Worm (Caenorhabditis elegans) whole organism, L4 larva: Measurements from ENCODE around the gene F54E4.3.

ENCODE experiments used
- ZK337.2 ChIP-seq: fragments of 200-800 bp; sonication (Bioruptor generic); IDR thresholded peaks from 2 replicates; pipeline ENCODE4 v1.3.6; 2022; ENCODE audit warnings: missing genetic modification reagents, missing genetic modification characterization, missing compliant biosample characterization
- ZK546.5 ChIP-seq, 2 experiments: sonication (generic microtip); optimal IDR thresholded peaks; 2 replicates each; lab custom pipeline; 2017; ENCODE audit warnings: missing biosample characterization in 2 of 2, missing genetic modification characterization in 2 of 2
- ces-1 ChIP-seq: fragments of 150-350 bp; sonication (generic microtip); optimal IDR thresholded peaks from 4 replicates; lab custom pipeline; 2014; ENCODE audit warnings: missing biosample characterization, missing genetic modification reagents, missing genetic modification characterization
- cey-2 ChIP-seq: sonication (generic microtip); optimal IDR thresholded peaks from 3 replicates; lab custom pipeline; 2017; ENCODE audit warnings: missing genetic modification characterization, mild to moderate bottlenecking, missing compliant biosample characterization, antibody characterized with exemption, borderline replicate concordance; ENCODE audit not compliant: insufficient read depth
- egl-27 ChIP-seq: sonication (generic microtip); optimal IDR thresholded peaks from 3 replicates; lab custom pipeline; 2017; ENCODE audit warnings: missing biosample characterization, missing genetic modification reagents, missing genetic modification characterization
- gei-8 ChIP-seq: fragments of 200-800 bp; sonication (Bioruptor generic); optimal IDR thresholded peaks from 2 replicates; lab custom pipeline; 2018; ENCODE audit warnings: mild to moderate bottlenecking, missing genetic modification characterization, missing compliant biosample characterization
- jun-1 ChIP-seq: fragments of 150-350 bp; optimal IDR thresholded peaks from 2 replicates; lab custom pipeline; 2014; ENCODE audit warnings: missing biosample characterization, missing genetic modification reagents, missing genetic modification characterization
- lsy-2 ChIP-seq, 2 experiments: fragments of 150-350 bp in 1 of 2; sonication (generic microtip) in 1 of 2; optimal IDR thresholded peaks; 2 replicates each; lab custom pipeline; 2014 to 2017; ENCODE audit warnings: missing biosample characterization in 2 of 2, missing genetic modification characterization in 2 of 2
- nhr-6 ChIP-seq: fragments of 150-350 bp; optimal IDR thresholded peaks from 2 replicates; lab custom pipeline; 2014; ENCODE audit warnings: missing biosample characterization, missing genetic modification characterization
- nhr-77 ChIP-seq: fragments of 150-350 bp; optimal IDR thresholded peaks from 2 replicates; lab custom pipeline; 2014; ENCODE audit warnings: missing biosample characterization, missing genetic modification characterization
- pqm-1 ChIP-seq: sonication (generic microtip); optimal IDR thresholded peaks from 2 replicates; lab custom pipeline; 2017; ENCODE audit warnings: missing biosample characterization, missing genetic modification characterization
- unc-39 ChIP-seq: sonication (generic microtip); optimal IDR thresholded peaks from 2 replicates; lab custom pipeline; 2017; ENCODE audit warnings: missing biosample characterization, missing genetic modification characterization
- unc-62 ChIP-seq, 3 experiments: fragments of 150-350 bp in 1 of 3; sonication (generic microtip); optimal IDR thresholded peaks in 2 of 3; peaks in 1 of 3; 1 replicate in 1 of 3; 2 replicates in 2 of 3; lab custom pipeline; 2014 to 2017; ENCODE audit warnings: missing biosample characterization in 3 of 3, missing genetic modification characterization in 3 of 3, missing genetic modification reagents in 3 of 3, missing genotype in 1 of 3

DNA sequence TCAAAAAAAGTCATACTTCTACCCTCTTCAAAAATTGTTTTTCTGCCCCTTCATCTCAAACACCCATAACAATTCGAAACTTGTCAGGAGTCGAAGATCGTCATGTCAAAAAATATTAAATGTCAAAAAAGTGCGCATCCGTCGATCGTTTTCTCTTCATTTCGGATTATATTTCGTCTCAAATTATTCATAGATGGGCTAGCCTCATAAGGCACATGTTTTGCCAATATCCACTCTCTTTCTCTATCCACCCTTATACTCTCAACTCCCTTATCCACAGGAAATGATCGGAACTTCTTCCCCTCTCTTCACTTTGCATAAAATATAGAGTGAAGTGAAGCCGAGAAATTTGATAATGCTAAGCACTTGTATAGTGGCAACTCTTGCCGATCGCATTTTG, 2.5 kb downstream of the F54E4.3 start:
- TF ChIP-seq ces-1 (GFP tag; lab: Kevin White, UChicago), result no peak
- no peak for TF ChIP-seq nhr-77 (tag; lab: Kevin White, UChicago)
- TF ChIP-seq ZK546.5 (tag; optimal IDR thresholded peaks at IDR 0.05; lab: Kevin White, UChicago), result no peak
- no peak for TF ChIP-seq egl-27 (tag; lab: Kevin White, UChicago)
- no peak for TF ChIP-seq cey-2
- no peak for TF ChIP-seq lsy-2 (tag; optimal IDR thresholded peaks at IDR 0.05; lab: Kevin White, UChicago)
- TF ChIP-seq ZK337.2 (GFP tag; lab: Robert Waterston, UW), result no peak
- no peak for TF ChIP-seq gei-8 (GFP tag; lab: Kevin White, UChicago)
- TF ChIP-seq jun-1 (tag; lab: Kevin White, UChicago), result no peak
- peak in 1 of 2 experiments; percentile 98 for TF ChIP-seq unc-62 (GFP tag; optimal IDR thresholded peaks at IDR 0.05 in 1 of 2; lab: Kevin White, UChicago)
- TF ChIP-seq unc-62 (tag; optimal IDR thresholded peaks at IDR 0.05; lab: Kevin White, UChicago), result no peak
- TF ChIP-seq unc-39 (tag; lab: Kevin White, UChicago), result no peak
- no peak for TF ChIP-seq pqm-1 (tag; lab: Kevin White, UChicago)
- no peak for TF ChIP-seq nhr-6 (tag; lab: Kevin White, UChicago)
